4 fruit fly cellular contexts compared by ENCODE assay signal in the genomic region with DNA sequence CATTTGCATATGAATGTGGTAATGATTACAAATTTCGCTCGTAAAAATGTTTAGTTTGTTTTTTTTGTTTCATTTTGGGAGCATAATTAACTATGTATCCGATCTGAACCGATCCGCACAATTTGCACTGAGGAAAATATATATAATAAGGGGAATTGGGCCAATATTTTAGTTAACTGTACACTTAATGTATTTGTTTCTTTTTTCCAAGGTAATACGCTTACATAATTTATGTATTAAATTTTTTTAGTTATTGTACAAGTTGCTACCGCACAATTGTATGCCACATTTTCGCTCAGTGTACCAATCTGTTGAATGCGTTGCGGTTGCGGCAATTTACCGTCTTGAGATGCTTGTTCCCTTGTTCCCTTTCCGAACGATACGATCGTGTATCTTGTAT.
TF ChIP-seq lines count a peak whose summit lies in the region.

No protein-coding gene starts in this region.

- TF ChIP-seq CTCF in whole organism, embryonic (GFP tag; optimal IDR thresholded peaks at IDR 0.05; lab: Kevin White, UChicago): peak; percentile 12

TF ChIP-seq in whole organism, embryonic, 481 proteins besides CTCF, POLR2A, EP300 and RAD21 (continues in another document):
- TF ChIP-seq CG6765 (GFP tag; optimal IDR thresholded peaks at IDR 0.05; lab: Kevin White, UChicago) (peak; percentile 39), CG9876 (GFP tag; optimal IDR thresholded peaks at IDR 0.05; lab: Kevin White, UChicago) (peak; percentile 20), CG6683 (GFP tag; optimal IDR thresholded peaks at IDR 0.05; lab: Kevin White, UChicago) (peak; percentile 49), Blimp-1 (GFP tag; optimal IDR thresholded peaks at IDR 0.05; lab: Kevin White, UChicago) (peak; percentile 82), Jarid2 (GFP tag; optimal IDR thresholded peaks at IDR 0.05; lab: Kevin White, UChicago) (peak; percentile 49), Nf-YC (tag; optimal IDR thresholded peaks at IDR 0.05; lab: Kevin White, UChicago) (peak; percentile 26), CG18764 (GFP tag; optimal IDR thresholded peaks at IDR 0.05; lab: Kevin White, UChicago) (peak; percentile 68), dysf (GFP tag; IDR thresholded peaks at IDR 0.05; lab: Robert Waterston, UW) (peak; percentile 93), sob (GFP tag; IDR thresholded peaks at IDR 0.05; lab: Robert Waterston, UW) (peak; percentile 91), CG7357 (GFP tag; IDR thresholded peaks at IDR 0.05; lab: Robert Waterston, UW) (peak; percentile 70), grau (tag; optimal IDR thresholded peaks at IDR 0.05; lab: Kevin White, UChicago) (peak; percentile 84), CG30431 (GFP tag; optimal IDR thresholded peaks at IDR 0.05; lab: Kevin White, UChicago) (peak; percentile 59), CG6254 (GFP tag; optimal IDR thresholded peaks at IDR 0.05; lab: Kevin White, UChicago) (peak; percentile 64), bbx (GFP tag; IDR thresholded peaks at IDR 0.05; lab: Robert Waterston, UW; ENCODE audit: partially characterized antibody) (no peak), ham (GFP tag; IDR thresholded peaks at IDR 0.05; lab: Robert Waterston, UW) (0 out of 2 replicates have a peak, but pooled peaks have one; percentile 44), Spps (tag; optimal IDR thresholded peaks at IDR 0.05; lab: Kevin White, UChicago) (peak; percentile 47), Lpt (GFP tag; optimal IDR thresholded peaks at IDR 0.05; lab: Kevin White, UChicago) (no peak), HmgD (GFP tag; optimal IDR thresholded peaks at IDR 0.05; lab: Kevin White, UChicago) (no peak), br (optimal IDR thresholded peaks at IDR 0.05; lab: Kevin White, UChicago) (no peak), Deaf1 (tag; optimal IDR thresholded peaks at IDR 0.05; lab: Kevin White, UChicago) (peak; percentile 66), lbe (GFP tag; optimal IDR thresholded peaks at IDR 0.05; lab: Kevin White, UChicago) (no peak)

TF ChIP-seq in whole organism, prepupa, 60 proteins besides CTCF, POLR2A, EP300 and RAD21 (continues in another document):
- TF ChIP-seq CG32006 (GFP tag; optimal IDR thresholded peaks at IDR 0.05; lab: Kevin White, UChicago) (peak; percentile 4), CG10669 (GFP tag; optimal IDR thresholded peaks at IDR 0.05; lab: Kevin White, UChicago) (peak; percentile 11), Hr39 (GFP tag; optimal IDR thresholded peaks at IDR 0.05; lab: Kevin White, UChicago) (no peak), CG10631 (GFP tag; optimal IDR thresholded peaks at IDR 0.05; lab: Kevin White, UChicago) (peak; percentile 11), CG1621 (tag; optimal IDR thresholded peaks at IDR 0.05; lab: Kevin White, UChicago) (no peak), Met (GFP tag; optimal IDR thresholded peaks at IDR 0.05; lab: Kevin White, UChicago) (no peak), cyc (GFP tag; optimal IDR thresholded peaks at IDR 0.05; lab: Kevin White, UChicago) (no peak), net (GFP tag; optimal IDR thresholded peaks at IDR 0.05; lab: Kevin White, UChicago) (no peak), Sox15 (GFP tag; optimal IDR thresholded peaks at IDR 0.05; lab: Kevin White, UChicago) (no peak), salr (GFP tag; optimal IDR thresholded peaks at IDR 0.05; lab: Kevin White, UChicago) (no peak), CG6854 (GFP tag; optimal IDR thresholded peaks at IDR 0.05; lab: Kevin White, UChicago) (no peak), Hr38 (GFP tag; optimal IDR thresholded peaks at IDR 0.05; lab: Kevin White, UChicago) (no peak), CG8319 (GFP tag; optimal IDR thresholded peaks at IDR 0.05; lab: Kevin White, UChicago) (no peak), CG11902 (GFP tag; optimal IDR thresholded peaks at IDR 0.05; lab: Kevin White, UChicago) (no peak), topi (GFP tag; optimal IDR thresholded peaks at IDR 0.05; lab: Kevin White, UChicago) (no peak), vri (GFP tag; optimal IDR thresholded peaks at IDR 0.05; lab: Kevin White, UChicago) (no peak), Gug (GFP tag; IDR thresholded peaks at IDR 0.05; lab: Robert Waterston, UW) (no peak), dsx (GFP tag; optimal IDR thresholded peaks at IDR 0.05; lab: Kevin White, UChicago; ENCODE audit: poor library complexity, severe bottlenecking) (peak; percentile 5), CG8632 (GFP tag; optimal IDR thresholded peaks at IDR 0.05; lab: Kevin White, UChicago) (no peak), CG31627 (GFP tag; optimal IDR thresholded peaks at IDR 0.05; lab: Kevin White, UChicago) (no peak), CG3919 (GFP tag; optimal IDR thresholded peaks at IDR 0.05; lab: Kevin White, UChicago) (peak; percentile 33), pdm3 (GFP tag; optimal IDR thresholded peaks at IDR 0.05; lab: Kevin White, UChicago) (peak; percentile 16), CG11762 (GFP tag; optimal IDR thresholded peaks at IDR 0.05; lab: Kevin White, UChicago; ENCODE audit: insufficient read depth) (no peak)

TF ChIP-seq in whole organism, pupa, 21 proteins besides CTCF, POLR2A, EP300 and RAD21:
- TF ChIP-seq CG14655 (GFP tag; optimal IDR thresholded peaks at IDR 0.05; lab: Kevin White, UChicago) (no peak), gl (tag; optimal IDR thresholded peaks at IDR 0.05; lab: Kevin White, UChicago) (no peak), CG34367 (tag; optimal IDR thresholded peaks at IDR 0.05; lab: Kevin White, UChicago) (no peak), CG10348 (GFP tag; IDR thresholded peaks at IDR 0.05; lab: Robert Waterston, UW) (no peak), Ets98B (GFP tag; IDR thresholded peaks at IDR 0.05; lab: Robert Waterston, UW) (no peak), D1 (tag; optimal IDR thresholded peaks at IDR 0.05; lab: Kevin White, UChicago) (no peak), CG17806 (tag; optimal IDR thresholded peaks at IDR 0.05; lab: Kevin White, UChicago) (peak; percentile 23), CG9948 (tag; optimal IDR thresholded peaks at IDR 0.05; lab: Kevin White, UChicago) (no peak), EcR (GFP tag; optimal IDR thresholded peaks at IDR 0.05; lab: Kevin White, UChicago) (no peak), Snoo (tag; optimal IDR thresholded peaks at IDR 0.05; lab: Kevin White, UChicago) (no peak), CG15710 (tag; optimal IDR thresholded peaks at IDR 0.05; lab: Kevin White, UChicago) (peak; percentile 23), Pif1A (GFP tag; optimal IDR thresholded peaks at IDR 0.05; lab: Kevin White, UChicago) (peak; percentile 20), Pif1B (GFP tag; optimal IDR thresholded peaks at IDR 0.05; lab: Kevin White, UChicago) (no peak), CG8159 (tag; optimal IDR thresholded peaks at IDR 0.05; lab: Kevin White, UChicago) (peak; percentile 44), CG8301 (tag; optimal IDR thresholded peaks at IDR 0.05; lab: Kevin White, UChicago) (no peak), CG13204 (GFP tag; optimal IDR thresholded peaks at IDR 0.05; lab: Kevin White, UChicago) (no peak), rn (GFP tag; IDR thresholded peaks at IDR 0.05; lab: Robert Waterston, UW) (no peak), CG4496 (GFP tag; IDR thresholded peaks at IDR 0.05; lab: Robert Waterston, UW) (no peak)

TF ChIP-seq in whole organism, wandering third instar larva, 38 proteins besides CTCF, POLR2A, EP300 and RAD21:
- TF ChIP-seq foxo (GFP tag; optimal IDR thresholded peaks at IDR 0.05; lab: Kevin White, UChicago) (peak in 1 of 2 experiments; percentile 8), HLH106 (tag; optimal IDR thresholded peaks at IDR 0.05; lab: Kevin White, UChicago) (no peak), Jra (GFP tag; optimal IDR thresholded peaks at IDR 0.05; lab: Kevin White, UChicago) (no peak), brk (GFP tag; optimal IDR thresholded peaks at IDR 0.05; lab: Kevin White, UChicago) (no peak), rgr (GFP tag; optimal IDR thresholded peaks at IDR 0.05; lab: Kevin White, UChicago) (peak; percentile 12), sv (GFP tag; optimal IDR thresholded peaks at IDR 0.05; lab: Kevin White, UChicago) (peak; percentile 77), fru (GFP tag; optimal IDR thresholded peaks at IDR 0.05; lab: Kevin White, UChicago) (peak; percentile 4)

Comparison
In these comparisons a context has a peak if more than half of its experiments do, and no peak if none do; other contexts are left out.
1. Of the 7 proteins assayed by ChIP-seq in both whole organism, embryonic and whole organism, prepupa: peak only in whole organism, embryonic: Blimp-1, CG16779, CG6854, Gug and Sox102F; only in whole organism, prepupa: none; in both: none; in neither: 2.